Worm (Caenorhabditis elegans): Measurements from ENCODE around the gene Y39B6A.43.

Y39B6A.43 gene

DNA sequence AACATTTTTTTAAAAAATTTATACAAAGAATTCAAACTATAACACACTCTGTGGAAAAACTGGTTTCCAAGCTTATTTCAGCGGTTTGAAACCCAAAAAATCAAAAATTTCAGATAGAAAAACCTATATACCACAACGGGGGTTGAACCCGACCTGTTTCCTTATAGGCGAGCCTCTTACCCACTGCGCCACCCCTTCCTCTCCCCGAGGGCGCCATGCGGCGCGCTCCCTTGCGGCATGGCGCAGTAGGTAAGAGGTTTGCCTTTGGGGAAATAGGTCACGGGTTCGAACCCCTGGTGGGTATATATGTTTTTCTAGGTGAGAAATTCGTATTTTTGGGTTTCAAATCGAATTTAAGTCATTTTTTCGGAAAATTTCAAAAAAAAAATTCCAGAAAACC, 54.5 kb downstream of the Y39B6A.43 start:
- no peak for TF ChIP-seq lin-35 (GFP tag; optimal IDR thresholded peaks at IDR 0.05)
- no peak for TF ChIP-seq efl-1 (optimal IDR thresholded peaks at IDR 0.05)
- peak in 1 of 2 experiments; percentile 24 for TF ChIP-seq efl-1 (GFP tag; optimal IDR thresholded peaks at IDR 0.05 in 1 of 2)

DNA sequence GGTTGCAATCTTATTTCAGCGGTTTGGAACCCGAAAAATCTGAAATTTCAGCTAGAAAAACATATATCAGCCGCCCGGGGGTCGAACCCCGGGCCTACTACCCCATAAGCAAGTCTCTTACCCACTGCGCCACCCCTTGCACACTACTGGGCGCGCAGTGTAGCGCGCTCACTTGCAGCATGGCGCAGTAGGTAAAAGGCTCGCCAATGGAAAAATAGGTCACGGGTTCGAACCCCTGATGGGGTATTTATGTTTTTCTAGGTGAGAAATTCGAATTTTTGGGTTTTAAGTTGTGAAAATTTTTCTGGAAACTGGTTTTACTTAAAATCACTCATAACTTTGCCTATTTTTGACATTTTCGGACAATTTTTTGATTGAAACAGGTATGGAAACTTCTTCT, 55.1 kb downstream of the Y39B6A.43 start:
- no peak for TF ChIP-seq unc-62 (GFP tag; optimal IDR thresholded peaks at IDR 0.05)
- no peak for TF ChIP-seq efl-1 (optimal IDR thresholded peaks at IDR 0.05)
- peak in 1 of 2 experiments; percentile 35 for TF ChIP-seq efl-1 (GFP tag; optimal IDR thresholded peaks at IDR 0.05 in 1 of 2)

DNA sequence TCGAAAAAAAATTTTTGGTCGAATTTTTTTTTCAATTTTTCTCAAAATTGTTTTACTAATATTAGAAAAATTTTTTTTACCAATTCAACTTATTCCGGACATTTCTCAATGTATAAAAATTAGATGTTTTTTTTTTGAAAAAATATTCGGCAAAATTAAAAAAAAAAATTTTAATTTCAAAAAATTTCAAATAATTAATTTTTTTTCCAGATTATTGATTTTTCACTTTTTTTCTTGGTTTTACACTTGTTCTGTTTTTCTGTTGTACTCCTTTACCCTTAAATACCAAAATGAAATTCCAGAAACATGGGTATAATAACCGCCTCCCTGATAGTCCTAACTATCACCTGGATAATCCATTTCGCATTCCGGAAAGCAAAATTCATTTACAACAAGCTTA, 55.9 kb downstream of the Y39B6A.43 start, which contains the start of gene cyp-42A1:
Gene cyp-42A1 (plus strand): TSS at position 301 of the 400 bp plus-strand sequence.
- TF ChIP-seq irx-1 (tag; optimal IDR thresholded peaks at IDR 0.05), result no peak
- TF ChIP-seq zip-4 (GFP tag; optimal IDR thresholded peaks at IDR 0.05), result no peak
- no peak for TF ChIP-seq mep-1 (tag; optimal IDR thresholded peaks at IDR 0.05)
- TF ChIP-seq swsn-7 (tag; optimal IDR thresholded peaks at IDR 0.05), result no peak
- no peak for TF ChIP-seq nhr-19 (GFP tag; conservative IDR thresholded peaks at IDR 0.05)
- no peak for TF ChIP-seq alr-1 (tag; optimal IDR thresholded peaks at IDR 0.05; ENCODE audit: borderline replicate concordance)
- no peak for TF ChIP-seq sox-4 (tag; optimal IDR thresholded peaks at IDR 0.05)
- TF ChIP-seq lir-3 (tag; optimal IDR thresholded peaks at IDR 0.05; ENCODE audit: poor library complexity), result no peak
- no peak for TF ChIP-seq efl-3 (GFP tag; optimal IDR thresholded peaks at IDR 0.05)
- TF ChIP-seq ceh-63 (GFP tag; optimal IDR thresholded peaks at IDR 0.05), result no peak
- no peak for TF ChIP-seq unc-98 (GFP tag; IDR thresholded peaks at IDR 0.05)
- no peak for TF ChIP-seq C34B4.2 (tag; optimal IDR thresholded peaks at IDR 0.05)
- TF ChIP-seq egl-13 (tag; optimal IDR thresholded peaks at IDR 0.05), result no peak
- TF ChIP-seq ceh-88 (GFP tag; IDR thresholded peaks at IDR 0.05), result no peak

Data from whole organism, L1 larva.